Fruit fly (Drosophila melanogaster): Measurements from ENCODE around the gene Bre1.

Gene Bre1

DNA sequence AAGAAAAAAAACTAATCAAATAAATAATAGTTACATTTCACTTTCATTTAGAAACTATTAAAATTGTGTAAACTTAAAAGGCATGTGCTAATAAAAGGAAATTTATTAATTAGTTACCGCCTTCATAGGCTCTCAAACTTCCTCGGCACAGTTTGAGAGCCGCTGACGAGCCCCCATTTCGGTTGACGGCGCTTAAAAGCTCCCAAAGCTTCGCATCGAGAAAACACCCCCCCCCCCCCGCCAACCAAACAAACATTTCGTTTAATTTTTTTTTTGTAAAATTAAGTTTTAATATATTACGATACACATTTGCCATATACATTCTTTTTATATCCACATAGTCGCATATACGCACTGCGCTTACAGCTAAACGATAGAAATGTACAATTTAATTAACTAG, 3.3 kb upstream of the Bre1 start (continued):
- TF ChIP-seq CG33557 (GFP tag; optimal IDR thresholded peaks at IDR 0.05) (no peak), ac (GFP tag; optimal IDR thresholded peaks at IDR 0.05) (no peak), Ets97D (GFP tag; optimal IDR thresholded peaks at IDR 0.05) (no peak), crol (GFP tag; IDR thresholded peaks at IDR 0.05) (peak; percentile 87), CG32532 (GFP tag; IDR thresholded peaks at IDR 0.05) (peak; percentile 23; the same call in 1 of the 2 replicates), CG12659 (GFP tag; optimal IDR thresholded peaks at IDR 0.05) (no peak), cad (GFP tag; optimal IDR thresholded peaks at IDR 0.05) (peak; percentile 70), CG6654 (GFP tag; optimal IDR thresholded peaks at IDR 0.05) (peak; percentile 98), Max (GFP tag; optimal IDR thresholded peaks at IDR 0.05) (no peak), Fer1 (GFP tag; optimal IDR thresholded peaks at IDR 0.05) (no peak), sens (GFP tag) (peak; percentile 20), CG6791 (GFP tag; IDR thresholded peaks at IDR 0.05; ENCODE audit: partially characterized antibody) (0 out of 3 replicates have a peak, but pooled peaks have one; percentile 25), al (GFP tag; IDR thresholded peaks at IDR 0.05) (no peak), E2f2 (GFP tag; IDR thresholded peaks at IDR 0.05) (0 out of 2 replicates have a peak, but pooled peaks have one; percentile 6), unc-4 (GFP tag; IDR thresholded peaks at IDR 0.05; ENCODE audit: partially characterized antibody) (no peak), CG10366 (GFP tag; IDR thresholded peaks at IDR 0.05) (no peak), amos (GFP tag; IDR thresholded peaks at IDR 0.05; ENCODE audit: partially characterized antibody) (peak; percentile 25; the same call in 1 of the 2 replicates), CG4424 (GFP tag; optimal IDR thresholded peaks at IDR 0.05) (no peak), CG13287 (GFP tag; IDR thresholded peaks at IDR 0.05; ENCODE audit: partially characterized antibody) (peak; percentile 31; the same call in 1 of the 2 replicates), knrl (GFP tag; IDR thresholded peaks at IDR 0.05; ENCODE audit: partially characterized antibody) (0 out of 3 replicates have a peak, but pooled peaks have one; percentile 21), CG9727 (GFP tag; optimal IDR thresholded peaks at IDR 0.05) (no peak)

DNA sequence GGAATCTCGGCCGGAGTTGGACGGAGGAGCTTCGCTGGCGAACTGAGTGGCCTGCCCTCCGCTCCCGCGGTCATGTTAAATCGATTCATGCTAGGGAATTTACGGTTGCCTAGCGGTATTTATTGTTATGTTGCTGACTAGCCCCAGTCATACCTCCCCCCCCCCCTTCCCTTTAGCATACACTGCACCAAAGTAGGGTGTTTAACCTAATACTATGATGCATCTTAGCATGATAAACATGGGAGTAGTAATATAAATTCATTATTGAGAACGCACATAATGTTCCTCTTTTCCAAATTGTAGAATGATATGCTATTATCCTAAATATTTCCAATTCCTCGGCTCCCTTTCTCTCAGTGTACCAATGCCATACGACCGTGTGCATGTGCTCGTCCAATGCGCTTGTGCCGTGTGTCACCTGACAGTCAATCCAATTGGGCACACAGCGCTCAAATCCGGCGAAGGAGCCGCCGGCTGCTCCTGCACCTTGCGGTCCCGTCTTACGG, 2.6 kb upstream of the Bre1 start, which contains the start of gene Tektin-C:
Gene Tektin-C (minus strand): TSS at position 51 of the 506 bp plus-strand sequence.
- no peak for TF ChIP-seq Asciz (GFP tag; optimal IDR thresholded peaks at IDR 0.05)
- TF ChIP-seq vnd (GFP tag; IDR thresholded peaks at IDR 0.05; ENCODE audit: partially characterized antibody), result no peak
- peak; percentile 57; the same call in 1 of the 2 replicates for TF ChIP-seq Xrp1 (GFP tag; IDR thresholded peaks at IDR 0.05)
- TF ChIP-seq MESR4 (GFP tag; optimal IDR thresholded peaks at IDR 0.05), result no peak
- no peak for TF ChIP-seq CG31441 (GFP tag; IDR thresholded peaks at IDR 0.05)
- no peak for TF ChIP-seq pita (GFP tag; optimal IDR thresholded peaks at IDR 0.05)
- no peak for TF ChIP-seq CG1529 (GFP tag; optimal IDR thresholded peaks at IDR 0.05)
- TF ChIP-seq ci (GFP tag; IDR thresholded peaks at IDR 0.05), result peak; percentile 70; the same call in 2 of the 3 replicates
- TF ChIP-seq tgo (GFP tag; IDR thresholded peaks at IDR 0.05), result 0 out of 3 replicates have a peak, but pooled peaks have one; percentile 27
- 0 out of 2 replicates have a peak, but pooled peaks have one; percentile 27 for TF ChIP-seq slbo (GFP tag; IDR thresholded peaks at IDR 0.05)
- TF ChIP-seq CG9727 (GFP tag; optimal IDR thresholded peaks at IDR 0.05), result no peak
- TF ChIP-seq CG4424 (GFP tag; optimal IDR thresholded peaks at IDR 0.05), result no peak
- no peak for TF ChIP-seq lov (optimal IDR thresholded peaks at IDR 0.05)
- no peak for TF ChIP-seq lov (GFP tag; IDR thresholded peaks at IDR 0.05)
- no peak for TF ChIP-seq CG31365 (tag; optimal IDR thresholded peaks at IDR 0.05)
- peak; percentile 51; the same call in 1 of the 3 replicates for TF ChIP-seq H15 (GFP tag; IDR thresholded peaks at IDR 0.05)
- TF ChIP-seq caup (GFP tag; optimal IDR thresholded peaks at IDR 0.05; ENCODE audit: severe bottlenecking), result no peak
- TF ChIP-seq CrebB (tag; optimal IDR thresholded peaks at IDR 0.05), result no peak
- TF ChIP-seq lmd (GFP tag; IDR thresholded peaks at IDR 0.05), result peak; percentile 43
- TF ChIP-seq sc (optimal IDR thresholded peaks at IDR 0.05), result no peak
- no peak for TF ChIP-seq sc (GFP tag; optimal IDR thresholded peaks at IDR 0.05)
- no peak for TF ChIP-seq twi (tag; optimal IDR thresholded peaks at IDR 0.05)
- no peak for TF ChIP-seq nau (GFP tag; optimal IDR thresholded peaks at IDR 0.05)
- TF ChIP-seq Gug (GFP tag; IDR thresholded peaks at IDR 0.05), result 0 out of 4 replicates have a peak, but pooled peaks have one; percentile 26
- 0 out of 2 replicates have a peak, but pooled peaks have one; percentile 6 for TF ChIP-seq CG16779 (GFP tag; IDR thresholded peaks at IDR 0.05)
- no peak for TF ChIP-seq CG5180 (GFP tag; optimal IDR thresholded peaks at IDR 0.05)
- no peak for TF ChIP-seq HLH4C (GFP tag; IDR thresholded peaks at IDR 0.05; ENCODE audit: partially characterized antibody)
- no peak for TF ChIP-seq Hey (tag; optimal IDR thresholded peaks at IDR 0.05)
- TF ChIP-seq hb (GFP tag; IDR thresholded peaks at IDR 0.05; ENCODE audit: partially characterized antibody), result no peak
- peak in 1 of 2 experiments; percentile 15 for TF ChIP-seq chif (GFP tag; optimal IDR thresholded peaks at IDR 0.05)
- no peak for TF ChIP-seq hth (optimal IDR thresholded peaks at IDR 0.05)

All from whole organism, embryonic.